Worm (Caenorhabditis elegans) whole organism, L3 larva: Measurements from ENCODE around the gene ugt-65.

Experiments
- aly-2 ChIP-seq: fragments of 150-350 bp; optimal IDR thresholded peaks from 2 replicates; lab custom pipeline; 2014; ENCODE audit warnings: missing biosample characterization, missing genetic modification characterization
- ceh-82 ChIP-seq: fragments of 150-350 bp; optimal IDR thresholded peaks from 2 replicates; lab custom pipeline; 2014; ENCODE audit warnings: missing biosample characterization, missing genetic modification characterization
- egl-27 ChIP-seq: sonication (generic microtip); optimal IDR thresholded peaks from 4 replicates; lab custom pipeline; 2017; ENCODE audit warnings: missing biosample characterization, missing genetic modification reagents, missing genetic modification characterization
- fkh-2 ChIP-seq: fragments of 150-350 bp; optimal IDR thresholded peaks from 2 replicates; lab custom pipeline; 2014; ENCODE audit warnings: missing biosample characterization, missing genetic modification reagents, missing genetic modification characterization
- fos-1 ChIP-seq: fragments of 150-350 bp; optimal IDR thresholded peaks from 2 replicates; lab custom pipeline; 2014; ENCODE audit warnings: missing biosample characterization, missing genetic modification characterization
- mdl-1 ChIP-seq: fragments of 150-350 bp; optimal IDR thresholded peaks from 2 replicates; lab custom pipeline; 2014; ENCODE audit warnings: missing biosample characterization, missing genetic modification characterization
- nhr-237 ChIP-seq: fragments of 150-350 bp; optimal IDR thresholded peaks from 2 replicates; lab custom pipeline; 2014; ENCODE audit warnings: missing biosample characterization, missing genetic modification characterization
- nhr-76 ChIP-seq: fragments of 150-350 bp; sonication (generic microtip); optimal IDR thresholded peaks from 5 replicates; lab custom pipeline; 2014; ENCODE audit warnings: missing biosample characterization, missing genetic modification characterization
- pha-4 ChIP-seq: fragments of 150-350 bp; optimal IDR thresholded peaks from 2 replicates; lab custom pipeline; 2014; ENCODE audit warnings: missing biosample characterization, missing genetic modification reagents, missing genetic modification characterization
- pqm-1 ChIP-seq: fragments of 150-350 bp; optimal IDR thresholded peaks from 2 replicates; lab custom pipeline; 2017; ENCODE audit warnings: missing biosample characterization, missing genetic modification characterization, inconsistent platforms
- snpc-4 ChIP-seq: fragments of 150-350 bp; optimal IDR thresholded peaks from 2 replicates; lab custom pipeline; 2014; ENCODE audit warnings: missing biosample characterization, missing genetic modification characterization
- unc-62 ChIP-seq: fragments of 150-350 bp; sonication (generic microtip); optimal IDR thresholded peaks from 4 replicates; lab custom pipeline; 2014; ENCODE audit warnings: missing biosample characterization, missing genetic modification reagents, missing genetic modification characterization
- ztf-11 ChIP-seq: fragments of 150-350 bp; optimal IDR thresholded peaks from 2 replicates; lab custom pipeline; 2014; ENCODE audit warnings: missing biosample characterization, missing genetic modification characterization
- ztf-4 ChIP-seq: fragments of 150-350 bp; optimal IDR thresholded peaks from 2 replicates; lab custom pipeline; 2014; ENCODE audit warnings: missing biosample characterization, missing genetic modification characterization

ce11 chrIV:12435442-12435841 lies 15.0 kb downstream of the ugt-65 start, which contains the start of gene irg-4:
- TF ChIP-seq fkh-2 (tag; lab: Kevin White, UChicago) = no peak
- TF ChIP-seq pha-4 (tag; lab: Kevin White, UChicago) = no peak
- peak; percentile 91 for TF ChIP-seq pqm-1 (tag; lab: Kevin White, UChicago)
- no peak for TF ChIP-seq unc-62
- no peak for TF ChIP-seq snpc-4
- TF ChIP-seq nhr-237 (tag; lab: Kevin White, UChicago) = no peak
- no peak for TF ChIP-seq ztf-11 (tag; lab: Kevin White, UChicago)
- TF ChIP-seq fos-1 (tag; lab: Kevin White, UChicago) = no peak
- no peak for TF ChIP-seq egl-27 (tag; lab: Kevin White, UChicago)
- TF ChIP-seq nhr-76 (tag; lab: Kevin White, UChicago) = no peak
- no peak for TF ChIP-seq mdl-1 (tag; lab: Kevin White, UChicago)
- TF ChIP-seq ztf-4 (tag; lab: Kevin White, UChicago) = no peak
- TF ChIP-seq ceh-82 (tag; lab: Kevin White, UChicago) = no peak
- TF ChIP-seq aly-2 (tag; lab: Kevin White, UChicago) = no peak
